Fruit fly (Drosophila melanogaster) Kc167 (cell line): ENCODE results near the gene CG10011.

ENCODE experiments used
- Myc ChIP-seq: fragments of >200 bp; optimal IDR thresholded peaks from 2 replicates; lab custom pipeline; 2017; ENCODE audit warnings: missing external identifiers
- Sin3A ChIP-seq: fragments of >200 bp; optimal IDR thresholded peaks from 2 replicates; lab custom pipeline; 2018; ENCODE audit warnings: missing external identifiers
- h ChIP-seq: fragments of >200 bp; optimal IDR thresholded peaks from 3 replicates; lab custom pipeline; 2018; ENCODE audit warnings: missing external identifiers
- insv ChIP-seq: fragments of >200 bp; optimal IDR thresholded peaks from 3 replicates; lab custom pipeline; 2018; ENCODE audit warnings: missing external identifiers
- psq ChIP-seq: fragments of >200 bp; optimal IDR thresholded peaks from 2 replicates; lab custom pipeline; 2017; ENCODE audit warnings: missing external identifiers
- ttk ChIP-seq: sonication (Bioruptor generic); optimal IDR thresholded peaks from 2 replicates; lab custom pipeline; 2017; ENCODE audit warnings: missing external identifiers

CG10011 gene

DNA sequence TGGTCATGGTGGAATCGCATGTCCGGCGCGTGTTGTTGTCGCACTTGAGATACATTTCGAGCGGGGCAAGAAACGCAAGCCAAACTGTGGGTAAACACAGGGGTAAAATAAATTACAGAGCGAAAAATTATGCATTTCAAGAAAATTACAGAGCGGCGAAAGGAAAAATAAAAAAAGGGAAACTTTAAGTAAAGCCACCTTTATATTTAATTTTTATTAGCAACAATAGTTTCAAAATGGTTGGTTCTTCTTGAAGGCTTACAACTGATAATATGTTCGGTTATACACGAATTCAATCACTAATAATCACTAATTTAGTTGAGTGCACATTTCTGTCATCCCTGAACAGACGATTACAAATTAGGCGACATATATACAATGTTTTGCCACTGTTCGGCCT is 11.3 kb downstream of the CG10011 start:
- TF ChIP-seq insv (lab: Kevin White, UChicago) = no peak
- no peak for TF ChIP-seq Myc (lab: Kevin White, UChicago)
- TF ChIP-seq h = no peak
- no peak for TF ChIP-seq ttk (lab: Kevin White, UChicago)
- TF ChIP-seq psq (lab: Kevin White, UChicago) = no peak
- TF ChIP-seq Sin3A (lab: Kevin White, UChicago) = no peak

DNA sequence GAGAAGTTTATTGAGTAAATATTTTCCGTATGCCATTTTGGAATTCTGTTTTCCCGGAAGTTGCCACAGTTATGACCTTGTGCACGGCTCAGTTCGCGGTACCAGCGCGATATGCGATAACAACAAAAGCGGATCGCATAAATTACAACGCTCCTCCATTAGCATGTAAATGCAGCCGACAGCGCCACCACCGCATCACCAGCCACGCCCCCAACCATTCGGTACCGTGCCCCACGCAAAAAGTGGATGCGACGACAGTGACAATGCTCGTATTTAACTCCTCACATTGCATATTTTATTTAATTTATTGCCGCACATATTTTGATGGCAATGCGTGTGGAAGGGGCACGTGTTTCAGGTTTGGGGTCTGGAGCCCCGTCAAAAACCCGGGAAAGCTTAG is 11.8 kb downstream of the CG10011 start:
- no peak for TF ChIP-seq h
- TF ChIP-seq Sin3A (lab: Kevin White, UChicago) = no peak
- no peak for TF ChIP-seq insv (lab: Kevin White, UChicago)
- no peak for TF ChIP-seq ttk (lab: Kevin White, UChicago)
- no peak for TF ChIP-seq psq (lab: Kevin White, UChicago)
- no peak for TF ChIP-seq Myc (lab: Kevin White, UChicago)

DNA sequence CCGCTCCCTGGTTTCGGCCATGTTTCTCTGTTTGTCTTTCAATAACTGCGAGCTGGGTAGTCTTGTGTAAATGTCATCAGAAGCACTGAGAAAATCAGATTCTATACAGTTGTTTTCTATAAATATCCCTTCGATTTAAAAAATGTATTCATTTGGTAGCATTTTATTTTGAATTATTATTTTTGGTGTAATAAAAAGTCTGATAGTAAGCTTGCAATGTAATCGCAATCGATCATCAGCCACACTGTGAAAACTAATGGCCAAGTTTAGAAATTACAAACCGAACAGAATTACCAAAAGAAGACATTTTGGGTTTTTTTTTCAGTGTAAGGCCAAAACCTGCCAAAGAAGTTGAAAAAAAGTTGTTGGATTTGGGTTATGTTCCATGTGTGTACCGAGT is 14.1 kb downstream of the CG10011 start:
- TF ChIP-seq h = no peak
- TF ChIP-seq insv (lab: Kevin White, UChicago) = no peak
- no peak for TF ChIP-seq Sin3A (lab: Kevin White, UChicago)
- no peak for TF ChIP-seq ttk (lab: Kevin White, UChicago)
- no peak for TF ChIP-seq Myc (lab: Kevin White, UChicago)
- TF ChIP-seq psq (lab: Kevin White, UChicago) = no peak

dm6 chr3R:28605835-28606234 is 29.1 kb downstream of the CG10011 start, which contains the start of gene CG9986:
Gene CG9986 (plus strand): TSS chr3R:28606079.
- TF ChIP-seq insv (lab: Kevin White, UChicago) (no peak), psq (lab: Kevin White, UChicago) (no peak), Sin3A (lab: Kevin White, UChicago) (no peak), ttk (lab: Kevin White, UChicago) (no peak), Myc (lab: Kevin White, UChicago) (no peak), h (no peak)

- no peak for TF ChIP-seq insv (lab: Kevin White, UChicago)
- TF ChIP-seq Myc (lab: Kevin White, UChicago) = no peak
- TF ChIP-seq psq (lab: Kevin White, UChicago) = no peak
- TF ChIP-seq h = no peak
- no peak for TF ChIP-seq Sin3A (lab: Kevin White, UChicago)
- TF ChIP-seq ttk (lab: Kevin White, UChicago) = no peak
These were observed 31.3 kb downstream of the CG10011 start for dm6 chr3R:28603561-28603960.

DNA sequence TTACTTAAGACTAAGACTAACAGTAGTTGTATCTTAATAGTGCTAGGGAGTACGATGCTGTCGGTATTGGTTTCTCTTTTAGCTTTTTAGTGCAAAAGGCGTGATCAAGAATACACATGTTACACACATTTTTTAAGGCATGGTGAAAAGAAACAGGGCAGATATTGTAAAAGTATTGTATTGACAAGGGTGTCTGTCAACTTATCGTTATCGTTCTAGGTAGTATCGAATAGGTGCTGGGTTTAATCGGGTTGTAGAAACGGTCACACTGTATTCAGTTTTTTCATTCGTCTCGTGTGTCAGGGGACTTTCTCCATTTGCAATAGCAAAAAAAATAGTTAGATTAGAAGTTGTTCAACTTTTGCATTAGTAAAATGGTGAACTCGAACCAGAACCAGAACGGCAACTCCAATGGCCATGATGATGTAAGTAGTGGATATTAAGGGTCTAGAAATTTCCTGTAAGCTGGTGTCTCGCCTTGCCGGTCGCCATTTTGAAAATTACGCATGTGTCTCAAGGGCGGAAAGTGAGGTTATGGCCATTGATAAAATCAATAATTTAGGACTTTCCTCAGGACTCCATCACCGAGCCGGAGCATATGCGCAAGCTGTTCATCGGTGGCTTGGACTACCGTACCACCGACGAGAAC is 34.6 kb downstream of the CG10011 start:
- TF ChIP-seq ttk (lab: Kevin White, UChicago) = no peak
- no peak for TF ChIP-seq insv (lab: Kevin White, UChicago)
- TF ChIP-seq psq (lab: Kevin White, UChicago) = no peak
- TF ChIP-seq Myc (lab: Kevin White, UChicago) = no peak
- no peak for TF ChIP-seq h
- no peak for TF ChIP-seq Sin3A (lab: Kevin White, UChicago)

DNA sequence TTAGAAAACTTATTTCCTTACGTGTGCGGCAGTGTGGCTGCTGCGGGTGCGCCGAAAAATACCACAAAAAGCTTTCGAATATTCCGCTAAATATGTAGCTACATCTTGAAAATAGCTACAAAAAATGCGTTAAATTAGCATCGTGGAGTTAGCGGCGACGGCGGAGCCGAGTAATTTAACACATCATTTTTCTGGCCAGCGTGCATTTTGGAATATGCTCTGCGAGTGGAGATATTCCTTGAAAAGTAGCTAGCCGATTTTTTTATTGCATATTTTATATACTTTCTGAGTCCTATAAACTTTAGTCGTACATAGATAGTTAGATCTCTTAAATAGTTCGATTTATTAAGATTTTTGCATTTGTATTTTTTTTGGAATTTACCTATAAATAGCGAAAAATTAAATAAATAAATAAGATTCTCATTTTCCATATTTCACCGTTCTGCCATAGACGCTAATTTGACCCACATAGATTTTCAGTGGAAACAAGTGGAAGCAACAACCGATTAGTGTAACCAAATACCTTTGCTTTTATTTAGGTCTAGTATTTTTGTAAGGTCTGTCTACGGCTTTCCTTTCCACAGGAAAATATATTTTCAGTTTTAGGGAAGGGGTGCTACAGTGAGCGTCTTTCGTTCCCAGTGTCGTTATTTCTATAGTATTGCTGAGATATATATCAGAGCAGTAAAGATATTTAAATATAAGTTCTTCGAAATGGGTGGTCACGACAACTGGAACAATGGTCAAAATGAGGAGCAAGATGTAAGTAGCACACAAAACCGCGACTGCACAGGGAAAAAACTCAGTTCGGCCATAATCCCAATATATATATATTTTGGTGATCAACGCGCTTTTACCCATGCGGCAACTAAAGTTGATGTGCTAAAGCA is 35.4 kb downstream of the CG10011 start, which contains the start of the genes Noa36 and Hrb98DE:
Gene Noa36 (minus strand): TSS at position 51 of the 890 bp plus-strand sequence.
Gene Hrb98DE (plus strand): TSS at position 597 of the 890 bp plus-strand sequence.
- no peak for TF ChIP-seq ttk (lab: Kevin White, UChicago)
- no peak for TF ChIP-seq psq (lab: Kevin White, UChicago)
- TF ChIP-seq h = no peak
- TF ChIP-seq Sin3A (lab: Kevin White, UChicago) = no peak
- no peak for TF ChIP-seq Myc (lab: Kevin White, UChicago)
- TF ChIP-seq insv (lab: Kevin White, UChicago) = no peak

DNA sequence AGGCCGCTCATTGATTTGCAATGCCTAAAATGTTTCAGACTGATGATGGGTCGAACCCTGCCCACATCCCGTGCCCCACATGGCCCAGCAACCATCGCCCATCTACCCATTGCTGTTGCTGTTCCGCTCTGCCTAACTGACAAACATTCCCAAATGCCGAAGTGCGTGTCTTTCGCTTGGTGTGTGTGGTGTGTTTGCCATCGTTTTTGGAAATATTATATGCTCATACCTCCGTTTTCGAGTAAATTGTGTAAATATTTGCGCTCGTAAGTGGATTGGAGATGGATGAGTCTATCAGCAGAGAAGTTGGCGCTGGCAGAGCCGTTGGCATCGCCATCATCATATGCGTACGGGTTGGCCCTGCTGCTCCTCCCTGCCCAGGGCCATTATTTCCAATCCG is 37.4 kb downstream of the CG10011 start:
- TF ChIP-seq psq (lab: Kevin White, UChicago) (no peak), Myc (lab: Kevin White, UChicago) (no peak)

DNA sequence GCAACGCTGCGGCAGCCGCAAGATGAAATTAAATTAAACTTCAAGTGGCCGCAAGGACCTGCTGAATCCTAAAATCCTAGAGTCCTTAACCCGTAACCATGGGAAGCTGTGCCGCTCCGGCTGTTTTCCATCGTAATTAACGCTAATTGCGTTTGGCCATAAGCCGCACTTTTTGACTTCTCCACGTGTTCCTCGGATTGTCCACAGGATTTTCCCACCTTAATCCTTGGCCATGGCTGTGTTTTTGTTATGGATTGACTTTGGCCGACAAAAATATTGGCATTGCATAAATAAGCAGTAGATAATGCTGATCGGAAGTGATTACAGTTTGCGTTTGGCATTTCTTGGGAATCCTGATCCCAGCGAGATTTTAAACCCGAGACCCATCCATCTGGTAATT is 38.5 kb downstream of the CG10011 start:
- TF ChIP-seq Sin3A (lab: Kevin White, UChicago) = no peak
- TF ChIP-seq ttk (lab: Kevin White, UChicago) = no peak
- TF ChIP-seq insv (lab: Kevin White, UChicago) = no peak
- no peak for TF ChIP-seq psq (lab: Kevin White, UChicago)
- no peak for TF ChIP-seq h
- no peak for TF ChIP-seq Myc (lab: Kevin White, UChicago)

DNA sequence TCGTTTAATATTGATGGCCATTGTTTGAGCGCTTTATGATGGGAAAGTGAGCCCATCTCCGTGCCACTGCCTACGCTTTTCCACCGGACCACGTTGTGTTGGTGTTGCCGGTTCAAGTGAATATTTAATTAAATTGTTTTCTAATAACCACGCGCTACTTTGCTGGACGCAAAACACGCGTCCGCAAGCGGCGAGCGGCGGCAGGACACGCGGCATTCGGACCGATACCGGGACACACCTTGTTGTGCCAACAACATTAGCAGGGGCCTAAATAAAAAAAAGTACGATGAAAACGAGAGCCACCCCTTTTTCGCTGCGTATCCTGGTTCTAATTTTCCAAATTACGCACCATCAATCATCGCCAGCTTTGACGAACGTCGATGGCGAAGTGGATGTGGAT is 39.0 kb downstream of the CG10011 start:
- TF ChIP-seq Myc (lab: Kevin White, UChicago) (no peak), psq (lab: Kevin White, UChicago) (no peak), ttk (lab: Kevin White, UChicago) (no peak), Sin3A (lab: Kevin White, UChicago) (no peak)

dm6 chr3R:28594900-28595299 is 40.0 kb downstream of the CG10011 start:
- TF ChIP-seq h = no peak
- no peak for TF ChIP-seq ttk (lab: Kevin White, UChicago)
- TF ChIP-seq psq (lab: Kevin White, UChicago) = no peak
- TF ChIP-seq Sin3A (lab: Kevin White, UChicago) = no peak
- TF ChIP-seq Myc (lab: Kevin White, UChicago) = no peak
- TF ChIP-seq insv (lab: Kevin White, UChicago) = no peak
